Worm (Caenorhabditis elegans) whole organism, L1 larva: Measurements from ENCODE around the gene F29G9.1.
A peak's percentile ranks its signal among the peaks of the same experiment; 100 is the strongest.

Experiments used
- C04F5.9 ChIP-seq: sonication (generic microtip); optimal IDR thresholded peaks from 2 replicates; lab custom pipeline; 2016; ENCODE audit warnings: missing genetic modification characterization, missing compliant biosample characterization
- C16A3.4 ChIP-seq: fragments of 150-350 bp; optimal IDR thresholded peaks from 2 replicates; lab custom pipeline; 2014; ENCODE audit warnings: missing biosample characterization, missing genetic modification characterization
- Y116A8C.19 ChIP-seq: sonication (generic microtip); optimal IDR thresholded peaks from 2 replicates; lab custom pipeline; 2016; ENCODE audit warnings: missing compliant biosample characterization, missing genetic modification characterization, borderline replicate concordance
- alr-1 ChIP-seq: fragments of 200-800 bp; sonication (Bioruptor generic); optimal IDR thresholded peaks from 2 replicates; lab custom pipeline; 2018; ENCODE audit warnings: borderline replicate concordance, mild to moderate bottlenecking, missing genetic modification characterization, missing compliant biosample characterization
- ama-1 ChIP-seq: fragments of 150-350 bp; optimal IDR thresholded peaks from 2 replicates; lab custom pipeline; 2014
- ceh-63 ChIP-seq: fragments of 200-800 bp; sonication (Bioruptor generic); optimal IDR thresholded peaks from 2 replicates; lab custom pipeline; 2018; ENCODE audit warnings: mild to moderate bottlenecking, missing genetic modification characterization, missing compliant biosample characterization
- ceh-82 ChIP-seq, 3 experiments: fragments of 150-350 bp in 1 of 3; sonication (generic microtip) in 2 of 3; optimal IDR thresholded peaks; 2 replicates each; lab custom pipeline; 2014 to 2017; ENCODE audit warnings: missing biosample characterization in 3 of 3, missing genetic modification characterization in 3 of 3
- ceh-88 ChIP-seq: fragments of 200-800 bp; sonication (Bioruptor generic); IDR thresholded peaks from 2 replicates; pipeline ENCODE4 v1.3.6; 2022; ENCODE audit warnings: missing genetic modification characterization, missing compliant biosample characterization
- ceh-90 ChIP-seq: sonication (generic microtip); optimal IDR thresholded peaks from 2 replicates; lab custom pipeline; 2016; ENCODE audit warnings: missing genetic modification characterization, missing compliant biosample characterization
- ces-1 ChIP-seq: fragments of 150-350 bp; optimal IDR thresholded peaks from 2 replicates; lab custom pipeline; 2014; ENCODE audit warnings: missing biosample characterization, missing genetic modification reagents, missing genetic modification characterization
- dpl-1 ChIP-seq, 3 experiments: fragments of 150-350 bp in 2 of 3; sonication (generic microtip) in 1 of 3; optimal IDR thresholded peaks; 2 replicates each; lab custom pipeline; 2014 to 2017; ENCODE audit warnings: missing biosample characterization in 3 of 3, missing genetic modification characterization in 3 of 3, missing genetic modification reagents in 3 of 3
- dsc-1 ChIP-seq: sonication (generic microtip); optimal IDR thresholded peaks from 2 replicates; lab custom pipeline; 2016; ENCODE audit warnings: mild to moderate bottlenecking, missing genetic modification characterization, missing compliant biosample characterization
- efl-1 ChIP-seq, 4 experiments: fragments of 150-350 bp; optimal IDR thresholded peaks in 3 of 4; peaks in 1 of 4; 1 replicate in 1 of 4; 2 replicates in 3 of 4; lab custom pipeline; 2014; ENCODE audit warnings: missing biosample characterization in 2 of 4, missing genetic modification characterization in 2 of 4, missing genetic modification reagents in 2 of 4
- efl-3 ChIP-seq: fragments of 200-800 bp; sonication (Bioruptor generic); optimal IDR thresholded peaks from 2 replicates; lab custom pipeline; 2018; ENCODE audit warnings: mild to moderate bottlenecking, missing genetic modification characterization, missing compliant biosample characterization
- egl-13 ChIP-seq: sonication (generic microtip); optimal IDR thresholded peaks from 2 replicates; lab custom pipeline; 2016; ENCODE audit warnings: missing genotype, missing genetic modification reagents, missing genetic modification characterization, missing compliant biosample characterization
- egl-27 ChIP-seq, 2 experiments: fragments of 150-350 bp in 1 of 2; sonication (generic microtip); optimal IDR thresholded peaks; 3 replicates each; lab custom pipeline; 2017 to 2018; ENCODE audit warnings: missing biosample characterization in 2 of 2, missing genetic modification characterization in 2 of 2, missing genetic modification reagents in 2 of 2
- elt-2 ChIP-seq: sonication (generic microtip); optimal IDR thresholded peaks from 2 replicates; lab custom pipeline; 2016; ENCODE audit warnings: missing genetic modification characterization, mild to moderate bottlenecking, inconsistent platforms, missing compliant biosample characterization, missing genetic modification reagents
- elt-3 ChIP-seq, 6 experiments: fragments of 150-350 bp in 1 of 6; sonication (generic microtip); optimal IDR thresholded peaks; 2 replicates each; lab custom pipeline; 2017 to 2018; ENCODE audit warnings: missing biosample characterization in 6 of 6, missing genetic modification characterization in 6 of 6, inconsistent platforms in 1 of 6
- fkh-10 ChIP-seq: sonication (generic microtip); optimal IDR thresholded peaks from 2 replicates; lab custom pipeline; 2017; ENCODE audit warnings: missing biosample characterization, missing genetic modification reagents, missing genetic modification characterization
- fos-1 ChIP-seq: fragments of 150-350 bp; optimal IDR thresholded peaks from 2 replicates; lab custom pipeline; 2014; ENCODE audit warnings: missing biosample characterization, missing genetic modification characterization
- grh-1 ChIP-seq: fragments of 200-800 bp; sonication (Bioruptor generic); IDR thresholded peaks from 2 replicates; pipeline ENCODE4 v1.3.6; 2022; ENCODE audit warnings: missing genetic modification reagents, missing genetic modification characterization, missing compliant biosample characterization
- hlh-4 ChIP-seq: sonication (generic microtip); optimal IDR thresholded peaks from 2 replicates; lab custom pipeline; 2016; ENCODE audit warnings: mild to moderate bottlenecking, missing genetic modification characterization, missing compliant biosample characterization
- hpl-2 ChIP-seq: fragments of 150-350 bp; optimal IDR thresholded peaks from 2 replicates; lab custom pipeline; 2014; ENCODE audit warnings: missing biosample characterization, missing genetic modification reagents, missing genetic modification characterization
- lin-13 ChIP-seq: fragments of 150-350 bp; optimal IDR thresholded peaks from 2 replicates; lab custom pipeline; 2014; ENCODE audit warnings: missing biosample characterization, missing genetic modification reagents, missing genetic modification characterization
- lin-14 ChIP-seq: fragments of 200-800 bp; sonication (Bioruptor generic); optimal IDR thresholded peaks from 2 replicates; lab custom pipeline; 2018; ENCODE audit warnings: mild to moderate bottlenecking, missing genetic modification characterization, moderate library complexity, missing compliant biosample characterization
- lin-35 ChIP-seq, 2 experiments: fragments of 150-350 bp; optimal IDR thresholded peaks; 2 replicates each; lab custom pipeline; 2014; ENCODE audit warnings: missing biosample characterization in 2 of 2, missing genetic modification characterization in 2 of 2, missing genetic modification reagents in 2 of 2
- lir-3 ChIP-seq: sonication (generic microtip); optimal IDR thresholded peaks from 2 replicates; lab custom pipeline; 2016; ENCODE audit warnings: mild to moderate bottlenecking, missing genetic modification characterization, moderate library complexity, missing compliant biosample characterization; ENCODE audit not compliant: poor library complexity
- lsy-2 ChIP-seq, 2 experiments: fragments of 150-350 bp; optimal IDR thresholded peaks; 2 replicates each; lab custom pipeline; 2014; ENCODE audit warnings: missing biosample characterization in 2 of 2, missing genetic modification characterization in 2 of 2
- mab-9 ChIP-seq: fragments of 200-800 bp; sonication (Bioruptor generic); IDR thresholded peaks from 2 replicates; pipeline ENCODE4 v1.3.6; 2022; ENCODE audit warnings: missing genetic modification reagents, missing genetic modification characterization, missing compliant biosample characterization
- mdl-1 ChIP-seq, 2 experiments: fragments of 150-350 bp; optimal IDR thresholded peaks; 2 replicates each; lab custom pipeline; 2014 to 2017; ENCODE audit warnings: missing biosample characterization in 2 of 2, missing genetic modification characterization in 2 of 2, inconsistent platforms in 1 of 2
- mef-2 ChIP-seq: fragments of 150-350 bp; optimal IDR thresholded peaks from 2 replicates; lab custom pipeline; 2014; ENCODE audit warnings: missing biosample characterization, missing genetic modification characterization
- mep-1 ChIP-seq: fragments of 150-350 bp; optimal IDR thresholded peaks from 2 replicates; lab custom pipeline; 2014; ENCODE audit warnings: missing biosample characterization, missing genetic modification characterization
- nhr-11 ChIP-seq: fragments of 150-350 bp; optimal IDR thresholded peaks from 2 replicates; lab custom pipeline; 2014; ENCODE audit warnings: missing biosample characterization, missing genetic modification characterization
- nhr-12 ChIP-seq: sonication (generic microtip); optimal IDR thresholded peaks from 2 replicates; lab custom pipeline; 2017; ENCODE audit warnings: missing biosample characterization, missing genetic modification characterization
- nhr-19 ChIP-seq: fragments of 200-800 bp; sonication (Bioruptor generic); conservative IDR thresholded peaks from 2 replicates; pipeline ENCODE4 v1.3.6; 2022; ENCODE audit warnings: missing genetic modification characterization, missing compliant biosample characterization
- nhr-20 ChIP-seq: sonication (generic microtip); optimal IDR thresholded peaks from 2 replicates; lab custom pipeline; 2016; ENCODE audit warnings: mild to moderate bottlenecking, missing genetic modification characterization, missing compliant biosample characterization
- nhr-28 ChIP-seq: fragments of 150-350 bp; optimal IDR thresholded peaks from 2 replicates; lab custom pipeline; 2014; ENCODE audit warnings: missing biosample characterization, missing genetic modification characterization
- nhr-77 ChIP-seq: fragments of 150-350 bp; optimal IDR thresholded peaks from 2 replicates; lab custom pipeline; 2014; ENCODE audit warnings: missing biosample characterization, missing genetic modification characterization
- nhr-84 ChIP-seq: sonication (generic microtip); optimal IDR thresholded peaks from 2 replicates; lab custom pipeline; 2017; ENCODE audit warnings: missing biosample characterization, missing genetic modification characterization
- nhr-85 ChIP-seq: sonication (generic microtip); peaks from one replicate; lab custom pipeline; 2016; ENCODE audit warnings: missing genetic modification characterization, inconsistent platforms, missing compliant biosample characterization
- nhr-90 ChIP-seq: sonication (generic microtip); optimal IDR thresholded peaks from 2 replicates; lab custom pipeline; 2016; ENCODE audit warnings: mild to moderate bottlenecking, missing genetic modification characterization, missing compliant biosample characterization; ENCODE audit not compliant: poor library complexity
- pag-3 ChIP-seq: sonication (generic microtip); optimal IDR thresholded peaks from 2 replicates; lab custom pipeline; 2017; ENCODE audit warnings: missing genetic modification characterization, mild to moderate bottlenecking, missing compliant biosample characterization, antibody characterized with exemption, borderline replicate concordance; ENCODE audit not compliant: insufficient read depth
- rnt-1 ChIP-seq: sonication (generic microtip); optimal IDR thresholded peaks from 2 replicates; lab custom pipeline; 2016; ENCODE audit warnings: mild to moderate bottlenecking, missing genetic modification characterization, moderate library complexity, missing compliant biosample characterization
- skn-1 ChIP-seq: fragments of 150-350 bp; optimal IDR thresholded peaks from 2 replicates; lab custom pipeline; 2014; ENCODE audit warnings: missing biosample characterization, missing genetic modification characterization
- snpc-4 ChIP-seq: fragments of 150-350 bp; optimal IDR thresholded peaks from 2 replicates; lab custom pipeline; 2014; ENCODE audit warnings: missing biosample characterization, missing genetic modification characterization
- snu-23 ChIP-seq: sonication (generic microtip); optimal IDR thresholded peaks from 2 replicates; lab custom pipeline; 2016; ENCODE audit warnings: missing genetic modification characterization, missing compliant biosample characterization
- tbx-2 ChIP-seq: sonication (generic microtip); optimal IDR thresholded peaks from 2 replicates; lab custom pipeline; 2016; ENCODE audit warnings: missing genetic modification characterization, missing compliant biosample characterization
- tlp-1 ChIP-seq: fragments of 150-350 bp; optimal IDR thresholded peaks from 2 replicates; lab custom pipeline; 2014; ENCODE audit warnings: missing biosample characterization, missing genetic modification characterization
- unc-130 ChIP-seq: fragments of 150-350 bp; optimal IDR thresholded peaks from 2 replicates; lab custom pipeline; 2017; ENCODE audit warnings: missing biosample characterization, missing genetic modification characterization, inconsistent platforms
- unc-62 ChIP-seq: fragments of 150-350 bp; optimal IDR thresholded peaks from 2 replicates; lab custom pipeline; 2014; ENCODE audit warnings: missing biosample characterization, missing genetic modification reagents, missing genetic modification characterization
- zag-1 ChIP-seq: fragments of 150-350 bp; optimal IDR thresholded peaks from 2 replicates; lab custom pipeline; 2014; ENCODE audit warnings: missing biosample characterization, missing genetic modification characterization
- ztf-4 ChIP-seq: fragments of 150-350 bp; optimal IDR thresholded peaks from 2 replicates; lab custom pipeline; 2014; ENCODE audit warnings: missing biosample characterization, missing genetic modification characterization

Gene F29G9.1

ce11 chrV:6017630-6018029 lies 21.3 kb upstream of the F29G9.1 start, which contains the start of the genes rpt-2 and aps-1 (continued):
- TF ChIP-seq C04F5.9 (peak; percentile 45), zag-1 (tag; lab: Kevin White, UChicago) (no peak), mdl-1 (tag; optimal IDR thresholded peaks at IDR 0.05; lab: Kevin White, UChicago) (peak in 1 of 2 experiments; percentile 80), ceh-90 (no peak), ces-1 (GFP tag; lab: Kevin White, UChicago) (no peak), fos-1 (tag; lab: Kevin White, UChicago) (no peak), lin-13 (GFP tag; lab: Kevin White, UChicago) (peak; percentile 81), tbx-2 (peak; percentile 88), grh-1 (GFP tag; lab: Robert Waterston, UW) (peak; percentile 44; the same call in 1 of the 2 replicates), lir-3 (tag; lab: Kevin White, UChicago) (peak; percentile 57), snpc-4 (tag; lab: Kevin White, UChicago) (peak; percentile 82), efl-1 (optimal IDR thresholded peaks at IDR 0.05; lab: Kevin White, UChicago) (peak; percentile 87), efl-1 (GFP tag; optimal IDR thresholded peaks at IDR 0.05 in 1 of 2; lab: Kevin White, UChicago) (peak; percentile 83 to 98), nhr-90 (tag; lab: Kevin White, UChicago) (peak; percentile 87), nhr-77 (tag; lab: Kevin White, UChicago) (peak; percentile 75), dpl-1 (GFP tag; optimal IDR thresholded peaks at IDR 0.05; lab: Kevin White, UChicago) (peak; percentile 76 to 85 (median 83)), ceh-88 (GFP tag; lab: Robert Waterston, UW) (no peak), unc-62 (GFP tag; lab: Kevin White, UChicago) (no peak), egl-27 (tag; optimal IDR thresholded peaks at IDR 0.05; lab: Kevin White, UChicago) (no peak), egl-13 (tag; lab: Kevin White, UChicago) (peak; percentile 70), lin-14 (GFP tag; lab: Kevin White, UChicago) (peak; percentile 89), nhr-19 (GFP tag; lab: Robert Waterston, UW) (peak; percentile 85), hpl-2 (GFP tag; lab: Kevin White, UChicago) (peak; percentile 47), ceh-82 (tag; optimal IDR thresholded peaks at IDR 0.05; lab: Kevin White, UChicago) (peak; percentile 73 to 86 (median 86)), ceh-63 (GFP tag; lab: Kevin White, UChicago) (no peak), rnt-1 (tag; lab: Kevin White, UChicago) (peak; percentile 85), elt-2 (tag; lab: Kevin White, UChicago) (peak; percentile 15), ztf-4 (peak; percentile 40), mep-1 (tag; lab: Kevin White, UChicago) (peak; percentile 96), nhr-28 (tag; lab: Kevin White, UChicago) (no peak), mab-9 (GFP tag; lab: Robert Waterston, UW) (no peak), unc-130 (tag; lab: Kevin White, UChicago) (peak; percentile 95), nhr-20 (tag; lab: Kevin White, UChicago) (peak; percentile 92), ama-1 (lab: Kevin White, UChicago) (peak; percentile 60), alr-1 (no peak), skn-1 (peak; percentile 100), mef-2 (no peak), hlh-4 (tag; lab: Kevin White, UChicago) (no peak), dsc-1 (tag; lab: Kevin White, UChicago) (peak; percentile 89), nhr-84 (no peak), fkh-10 (GFP tag; lab: Kevin White, UChicago) (peak; percentile 75), pag-3 (tag; lab: Kevin White, UChicago) (peak; percentile 46), nhr-11 (tag; lab: Kevin White, UChicago) (no peak), nhr-85 (peak; percentile 92), nhr-12 (tag; lab: Kevin White, UChicago) (no peak), elt-3 (tag; optimal IDR thresholded peaks at IDR 0.05; lab: Kevin White, UChicago) (peak in 2 of 6 experiments; percentile 64 to 87), lin-35 (GFP tag; optimal IDR thresholded peaks at IDR 0.05; lab: Kevin White, UChicago) (peak; percentile 86 to 91), tlp-1 (tag; lab: Kevin White, UChicago) (no peak), Y116A8C.19 (tag; lab: Kevin White, UChicago) (no peak), efl-3 (no peak), lsy-2 (tag; optimal IDR thresholded peaks at IDR 0.05; lab: Kevin White, UChicago) (peak; percentile 89 to 92), C16A3.4 (tag; lab: Kevin White, UChicago) (peak; percentile 94), snu-23 (peak; percentile 94)
